Worm (Caenorhabditis elegans): ENCODE data around the gene dnj-24.
A peak's percentile ranks its signal among the peaks of the same experiment; 100 is the strongest.

Gene dnj-24

DNA sequence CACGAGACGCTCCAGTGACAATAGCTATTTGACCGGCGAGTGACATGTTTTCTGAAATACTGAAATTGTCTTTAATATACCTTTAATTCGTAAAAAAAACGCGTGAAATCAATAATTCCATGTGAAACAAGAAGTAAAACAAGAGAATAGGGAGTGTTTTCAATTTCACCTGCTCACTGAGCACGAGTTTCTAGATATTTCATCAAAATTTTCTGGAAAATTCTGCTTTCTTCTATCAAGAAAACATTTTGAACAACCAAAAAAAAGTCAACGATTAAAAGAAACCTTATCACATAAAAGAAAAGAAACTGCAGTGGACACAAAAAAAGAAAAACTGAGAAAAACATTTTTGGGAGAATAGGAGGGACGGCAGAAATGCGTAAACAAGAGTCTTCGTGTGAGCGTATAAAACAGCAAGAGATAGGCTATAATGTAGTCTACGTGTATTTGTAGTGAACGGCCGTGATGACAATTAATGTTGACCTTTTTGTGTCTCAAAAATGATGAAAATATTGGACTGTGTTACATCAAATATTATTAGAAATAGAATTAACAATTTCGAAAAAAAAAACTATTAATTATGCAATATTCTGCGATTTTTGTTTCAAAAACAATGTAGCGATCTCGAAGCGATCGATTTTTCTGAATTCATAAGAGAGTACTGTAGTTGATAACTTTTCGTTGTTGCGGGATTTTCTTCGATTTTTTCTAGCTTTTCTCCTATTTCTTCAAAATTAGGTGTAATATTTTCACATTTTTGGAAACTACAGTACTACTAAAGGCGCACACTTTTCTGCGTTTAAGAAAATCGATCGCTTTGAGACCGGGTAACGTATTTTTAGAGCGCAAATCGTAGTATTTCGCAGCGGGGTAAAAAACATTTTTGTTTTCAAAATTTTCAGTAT, 55.6 kb downstream of the dnj-24 start, which contains the start of gene dhs-9 (continued):
- TF ChIP-seq zag-1 (tag; optimal IDR thresholded peaks at IDR 0.05) (no peak), nhr-28 (tag; optimal IDR thresholded peaks at IDR 0.05) (no peak), hlh-4 (tag; optimal IDR thresholded peaks at IDR 0.05) (no peak), aly-2 (tag; optimal IDR thresholded peaks at IDR 0.05) (no peak), unc-130 (tag; optimal IDR thresholded peaks at IDR 0.05) (no peak), unc-30 (tag; optimal IDR thresholded peaks at IDR 0.05) (no peak), tlp-1 (tag; optimal IDR thresholded peaks at IDR 0.05) (no peak), egl-13 (tag; optimal IDR thresholded peaks at IDR 0.05) (no peak), dpl-1 (GFP tag; optimal IDR thresholded peaks at IDR 0.05) (peak in 1 of 3 experiments; percentile 20), elt-2 (tag; optimal IDR thresholded peaks at IDR 0.05) (peak; percentile 44), snpc-4 (tag; optimal IDR thresholded peaks at IDR 0.05) (no peak), unc-86 (tag; optimal IDR thresholded peaks at IDR 0.05) (no peak), irx-1 (tag; optimal IDR thresholded peaks at IDR 0.05) (no peak), egl-27 (tag; optimal IDR thresholded peaks at IDR 0.05) (no peak), C34B4.2 (tag; optimal IDR thresholded peaks at IDR 0.05) (no peak), fkh-4 (tag; optimal IDR thresholded peaks at IDR 0.05; ENCODE audit: borderline replicate concordance) (no peak), lir-3 (tag; optimal IDR thresholded peaks at IDR 0.05; ENCODE audit: poor library complexity) (no peak), sup-37 (GFP tag; optimal IDR thresholded peaks at IDR 0.05) (no peak), fkh-8 (tag; optimal IDR thresholded peaks at IDR 0.05) (no peak), tbx-2 (tag; optimal IDR thresholded peaks at IDR 0.05) (no peak), ceh-90 (tag; optimal IDR thresholded peaks at IDR 0.05) (no peak), sox-4 (tag; optimal IDR thresholded peaks at IDR 0.05) (no peak), F16B12.6 (tag; optimal IDR thresholded peaks at IDR 0.05) (no peak), efl-3 (GFP tag; optimal IDR thresholded peaks at IDR 0.05) (no peak), ets-5 (GFP tag; IDR thresholded peaks at IDR 0.05) (no peak), alr-1 (tag; optimal IDR thresholded peaks at IDR 0.05; ENCODE audit: borderline replicate concordance) (no peak), nhr-20 (tag; optimal IDR thresholded peaks at IDR 0.05) (peak; percentile 92), ama-1 (optimal IDR thresholded peaks at IDR 0.05) (no peak), unc-98 (GFP tag; IDR thresholded peaks at IDR 0.05) (no peak), lin-35 (GFP tag; optimal IDR thresholded peaks at IDR 0.05) (peak in 1 of 2 experiments; percentile 32), lin-39 (tag; optimal IDR thresholded peaks at IDR 0.05) (no peak), fkh-10 (GFP tag; optimal IDR thresholded peaks at IDR 0.05) (no peak), aha-1 (tag; optimal IDR thresholded peaks at IDR 0.05) (no peak), ces-1 (GFP tag; optimal IDR thresholded peaks at IDR 0.05) (no peak), lsy-2 (tag; optimal IDR thresholded peaks at IDR 0.05) (peak in 1 of 2 experiments; percentile 20), ceh-88 (GFP tag; IDR thresholded peaks at IDR 0.05) (no peak), isw-1 (GFP tag; IDR thresholded peaks at IDR 0.05) (no peak), nhr-71 (tag; optimal IDR thresholded peaks at IDR 0.05) (peak; percentile 12), nhr-90 (tag; optimal IDR thresholded peaks at IDR 0.05; ENCODE audit: poor library complexity) (peak; percentile 21), nhr-11 (tag; optimal IDR thresholded peaks at IDR 0.05) (no peak), rnt-1 (tag; optimal IDR thresholded peaks at IDR 0.05) (no peak), nhr-12 (tag; optimal IDR thresholded peaks at IDR 0.05) (no peak)
